Worm (Caenorhabditis elegans) whole organism, late embryonic: ENCODE data around the gene Y75B8A.24.

Source experiments
- hlh-30 ChIP-seq: sonication (generic microtip); optimal IDR thresholded peaks from 2 replicates; lab custom pipeline; 2017; ENCODE audit warnings: antibody characterized with exemption, missing genetic modification characterization, missing compliant biosample characterization; ENCODE audit not compliant: insufficient read depth
- nhr-11 ChIP-seq: fragments of 150-350 bp; optimal IDR thresholded peaks from 2 replicates; lab custom pipeline; 2014; ENCODE audit warnings: missing biosample characterization, missing genetic modification characterization
- unc-3 ChIP-seq, 2 experiments: fragments of 200-800 bp in 1 of 2; sonication (Bioruptor generic) in 1 of 2; sonication (generic microtip) in 1 of 2; conservative IDR thresholded peaks in 1 of 2; optimal IDR thresholded peaks in 1 of 2; 2 replicates each; pipeline versions ENCODE4 v1.3.6 to Lab custom; 2016 to 2022; ENCODE audit warnings: missing compliant biosample characterization in 2 of 2, missing genetic modification characterization in 2 of 2, missing genetic modification reagents in 1 of 2

DNA sequence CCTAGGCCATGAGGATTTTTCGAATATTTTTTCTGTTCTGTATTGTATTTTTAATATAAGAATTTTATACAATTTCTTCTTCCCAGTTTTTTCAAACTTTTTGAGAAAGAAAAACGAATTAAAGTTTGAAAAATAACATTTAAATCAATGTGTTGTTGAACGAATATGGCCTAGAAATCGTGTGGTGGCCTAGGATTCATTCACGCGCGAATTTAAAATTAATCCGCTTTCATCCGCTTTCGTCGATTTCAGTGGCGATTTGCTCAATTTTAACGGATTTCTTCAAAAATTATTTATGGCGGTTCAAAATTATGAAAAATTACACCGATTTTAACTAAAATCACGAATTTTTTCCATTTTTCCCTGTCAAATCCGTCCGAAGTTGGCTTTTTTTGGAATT is 26.2 kb downstream of the Y75B8A.24 start:
- TF ChIP-seq unc-3 (GFP tag; conservative IDR thresholded peaks at IDR 0.05; lab: Robert Waterston, UW) (no peak), unc-3 (tag; optimal IDR thresholded peaks at IDR 0.05; lab: Kevin White, UChicago) (no peak), nhr-11 (no peak), hlh-30 (tag; lab: Kevin White, UChicago) (no peak)
